Worm (Caenorhabditis elegans): ENCODE measurements around the gene C13A2.7.
"Not testable (repeated sequence)": the region's sequence is repeated elsewhere in the genome, so short reads cannot be mapped to it uniquely, and the experiment has no call there.

C13A2.7 gene

ce11 chrV:7297263-7297662, 31.1 kb downstream of the C13A2.7 start, which contains the start of gene srj-32:
Gene srj-32 (minus strand): TSS chrV:7297363.
- TF ChIP-seq isw-1 (GFP tag; IDR thresholded peaks at IDR 0.05) = no peak
- TF ChIP-seq ceh-90 (tag; optimal IDR thresholded peaks at IDR 0.05) = no peak
- no peak for TF ChIP-seq unc-130 (tag; optimal IDR thresholded peaks at IDR 0.05)
- TF ChIP-seq egl-13 (tag; optimal IDR thresholded peaks at IDR 0.05) = no peak
- TF ChIP-seq ceh-63 (GFP tag; optimal IDR thresholded peaks at IDR 0.05) = no peak
- no peak for TF ChIP-seq xbp-1 (tag; optimal IDR thresholded peaks at IDR 0.05)
- TF ChIP-seq pag-3 (tag; optimal IDR thresholded peaks at IDR 0.05; ENCODE audit: borderline replicate concordance, insufficient read depth) = no peak
- TF ChIP-seq dpl-1 (GFP tag; optimal IDR thresholded peaks at IDR 0.05) = no peak
- TF ChIP-seq C34B4.2 (tag; optimal IDR thresholded peaks at IDR 0.05) = no peak
- no peak for TF ChIP-seq unc-98 (GFP tag; IDR thresholded peaks at IDR 0.05)
- no peak for TF ChIP-seq nhr-12 (tag; optimal IDR thresholded peaks at IDR 0.05)
- no peak for TF ChIP-seq nhr-71 (tag; optimal IDR thresholded peaks at IDR 0.05)
- TF ChIP-seq sptf-1 (tag; optimal IDR thresholded peaks at IDR 0.05) = no peak
- TF ChIP-seq mep-1 (tag; optimal IDR thresholded peaks at IDR 0.05) = no peak
- no peak for TF ChIP-seq hlh-17 (GFP tag; optimal IDR thresholded peaks at IDR 0.05; ENCODE audit: borderline replicate concordance)
- TF ChIP-seq hpl-2 (GFP tag; optimal IDR thresholded peaks at IDR 0.05) = no peak
- no peak for TF ChIP-seq unc-86 (tag; optimal IDR thresholded peaks at IDR 0.05)

- no peak for TF ChIP-seq elt-3 (tag; optimal IDR thresholded peaks at IDR 0.05)
- TF ChIP-seq snu-23 (GFP tag; optimal IDR thresholded peaks at IDR 0.05) = no peak
- no peak for TF ChIP-seq aha-1 (tag; optimal IDR thresholded peaks at IDR 0.05)
- no peak for TF ChIP-seq sup-37 (GFP tag; optimal IDR thresholded peaks at IDR 0.05)
- TF ChIP-seq nhr-77 (tag; optimal IDR thresholded peaks at IDR 0.05) = no peak
- no peak for TF ChIP-seq unc-62 (GFP tag; optimal IDR thresholded peaks at IDR 0.05)
- TF ChIP-seq nhr-237 (tag; optimal IDR thresholded peaks at IDR 0.05) = no peak
- TF ChIP-seq Y116A8C.19 (tag; optimal IDR thresholded peaks at IDR 0.05; ENCODE audit: borderline replicate concordance) = no peak
- no peak for TF ChIP-seq F16B12.6 (tag; optimal IDR thresholded peaks at IDR 0.05)
- TF ChIP-seq ceh-88 (GFP tag; IDR thresholded peaks at IDR 0.05) = no peak
- no peak for TF ChIP-seq lin-35 (GFP tag; optimal IDR thresholded peaks at IDR 0.05)
- no peak for TF ChIP-seq ama-1 (optimal IDR thresholded peaks at IDR 0.05)
- no peak for TF ChIP-seq ces-1 (GFP tag; optimal IDR thresholded peaks at IDR 0.05)
- TF ChIP-seq unc-130 (tag; optimal IDR thresholded peaks at IDR 0.05) = no peak
- TF ChIP-seq nhr-19 (GFP tag; conservative IDR thresholded peaks at IDR 0.05) = no peak
These were observed 32.3 kb downstream of the C13A2.7 start, which contains the start of gene F07G11.3 for ce11 chrV:7298463-7298862. Gene F07G11.3 (plus strand): TSS chrV:7298763.

ce11 chrV:7304506-7304905, 38.4 kb downstream of the C13A2.7 start, which contains the start of gene F07G11.2:
Gene F07G11.2 (plus strand): TSS chrV:7304806.
- not testable (repeated sequence) for TF ChIP-seq hlh-17 (GFP tag; optimal IDR thresholded peaks at IDR 0.05; ENCODE audit: borderline replicate concordance); zip-4 (GFP tag; optimal IDR thresholded peaks at IDR 0.05); snpc-4 (tag; optimal IDR thresholded peaks at IDR 0.05)

- no peak for TF ChIP-seq mdl-1 (tag; optimal IDR thresholded peaks at IDR 0.05)
- TF ChIP-seq efl-1 (optimal IDR thresholded peaks at IDR 0.05) = no peak
- peak in 1 of 2 experiments; percentile 28 for TF ChIP-seq efl-1 (GFP tag; optimal IDR thresholded peaks at IDR 0.05 in 1 of 2)
These were observed 41.0 kb downstream of the C13A2.7 start, which contains the start of gene F07G11.1 for ce11 chrV:7307089-7307488. Gene F07G11.1 (plus strand): TSS chrV:7307389.

ce11 chrV:7313233-7313632, 47.1 kb downstream of the C13A2.7 start, which contains the start of gene srx-6:
Gene srx-6 (minus strand): TSS chrV:7313333.
- TF ChIP-seq lir-3 (tag; optimal IDR thresholded peaks at IDR 0.05; ENCODE audit: poor library complexity) = no peak
- TF ChIP-seq ztf-11 (tag; optimal IDR thresholded peaks at IDR 0.05) = no peak
- no peak for TF ChIP-seq ceh-88 (GFP tag; IDR thresholded peaks at IDR 0.05)
- no peak for TF ChIP-seq lin-15B (tag; optimal IDR thresholded peaks at IDR 0.05)
- TF ChIP-seq egl-27 (tag; optimal IDR thresholded peaks at IDR 0.05) = no peak
- TF ChIP-seq nhr-12 (tag; optimal IDR thresholded peaks at IDR 0.05) = no peak
